Worm (Caenorhabditis elegans) whole organism, L1 larva: ENCODE measurements around the gene lact-1.

Experiments
- ceh-82 ChIP-seq, 3 experiments: fragments of 150-350 bp in 1 of 3; sonication (generic microtip) in 2 of 3; optimal IDR thresholded peaks; 2 replicates each; lab custom pipeline; 2014 to 2017; ENCODE audit warnings: missing biosample characterization in 3 of 3, missing genetic modification characterization in 3 of 3
- nhr-47 ChIP-seq: sonication (generic microtip); optimal IDR thresholded peaks from 2 replicates; lab custom pipeline; 2016; ENCODE audit warnings: mild to moderate bottlenecking, missing genetic modification characterization, moderate library complexity, missing compliant biosample characterization

- TF ChIP-seq ceh-82 (tag; optimal IDR thresholded peaks at IDR 0.05; lab: Kevin White, UChicago) (peak; percentile 29 to 56 (median 37)), nhr-47 (tag; lab: Kevin White, UChicago) (peak; percentile 57)
Observed at ce11 chrX:7234723-7235203, 25.4 kb downstream of the lact-1 start.
